Fruit fly (Drosophila melanogaster): Measurements from ENCODE around the gene CG31688.

Gene CG31688

dm6 chr2L:20494423-20495052, 68.5 kb downstream of the CG31688 start, which contains the start of gene CG34007 (continued):
- TF ChIP-seq gsb (GFP tag; IDR thresholded peaks at IDR 0.05) (no peak), CG17802 (tag; optimal IDR thresholded peaks at IDR 0.05) (no peak), run (tag; optimal IDR thresholded peaks at IDR 0.05) (peak; percentile 73), Aef1 (GFP tag; IDR thresholded peaks at IDR 0.05) (peak; percentile 66), CG4730 (GFP tag; IDR thresholded peaks at IDR 0.05) (peak; percentile 38; the same call in 1 of the 2 replicates), Abd-B (GFP tag; optimal IDR thresholded peaks at IDR 0.05) (peak; percentile 74), gce (GFP tag; IDR thresholded peaks at IDR 0.05) (no peak), sr (GFP tag; IDR thresholded peaks at IDR 0.05) (no peak), CG5245 (GFP tag; optimal IDR thresholded peaks at IDR 0.05) (peak; percentile 41), CG17612 (GFP tag; IDR thresholded peaks at IDR 0.05) (no peak), Sry-δ (GFP tag; optimal IDR thresholded peaks at IDR 0.05) (no peak), ci (GFP tag; IDR thresholded peaks at IDR 0.05) (peak; percentile 48; the same call in 1 of the 3 replicates), hth (optimal IDR thresholded peaks at IDR 0.05) (no peak), Jarid2 (GFP tag; optimal IDR thresholded peaks at IDR 0.05) (peak; percentile 42), esg (GFP tag; conservative IDR thresholded peaks at IDR 0.05) (peak; percentile 66), Doc2 (GFP tag; IDR thresholded peaks at IDR 0.05) (no peak), CG12219 (GFP tag; optimal IDR thresholded peaks at IDR 0.05) (peak; percentile 36), CG4617 (GFP tag; optimal IDR thresholded peaks at IDR 0.05; ENCODE audit: borderline replicate concordance) (no peak), CG7372 (GFP tag; IDR thresholded peaks at IDR 0.05) (no peak), so (GFP tag; IDR thresholded peaks at IDR 0.05) (peak; percentile 62; the same call in 1 of the 3 replicates), ac (GFP tag; optimal IDR thresholded peaks at IDR 0.05) (peak; percentile 25), salm (tag; optimal IDR thresholded peaks at IDR 0.05) (peak; percentile 80), fd64A (GFP tag; optimal IDR thresholded peaks at IDR 0.05) (peak; percentile 35), mirr (GFP tag; optimal IDR thresholded peaks at IDR 0.05) (no peak), Atf-2 (GFP tag; optimal IDR thresholded peaks at IDR 0.05) (no peak), CG18262 (tag; optimal IDR thresholded peaks at IDR 0.05) (peak; percentile 96), pum (GFP tag; optimal IDR thresholded peaks at IDR 0.05) (no peak), CG6765 (GFP tag; optimal IDR thresholded peaks at IDR 0.05) (no peak), dan (GFP tag; IDR thresholded peaks at IDR 0.05) (no peak), Hmr (GFP tag; optimal IDR thresholded peaks at IDR 0.05) (peak; percentile 36), CG2712 (tag; optimal IDR thresholded peaks at IDR 0.05) (peak; percentile 96), CG6813 (GFP tag; optimal IDR thresholded peaks at IDR 0.05) (peak; percentile 66), fru (optimal IDR thresholded peaks at IDR 0.05) (no peak), odd (GFP tag; optimal IDR thresholded peaks at IDR 0.05) (peak; percentile 81), zf30C (GFP tag; optimal IDR thresholded peaks at IDR 0.05) (no peak), ham (GFP tag; IDR thresholded peaks at IDR 0.05) (no peak), hbn (GFP tag; IDR thresholded peaks at IDR 0.05; ENCODE audit: partially characterized antibody) (no peak), CG31441 (GFP tag; IDR thresholded peaks at IDR 0.05) (peak; percentile 94; the same call in 1 of the 2 replicates), CG2199 (GFP tag; IDR thresholded peaks at IDR 0.05) (peak; percentile 41; the same call in 1 of the 3 replicates), Sry-β (GFP tag; optimal IDR thresholded peaks at IDR 0.05) (peak; percentile 42), Eip74EF (GFP tag; optimal IDR thresholded peaks at IDR 0.05) (peak in 1 of 2 experiments; percentile 91), twi (tag; optimal IDR thresholded peaks at IDR 0.05) (peak; percentile 90), nom (GFP tag; optimal IDR thresholded peaks at IDR 0.05) (no peak), CG8290 (GFP tag; optimal IDR thresholded peaks at IDR 0.05) (peak; percentile 54), CG8290 (tag; optimal IDR thresholded peaks at IDR 0.05) (peak in 1 of 2 experiments; percentile 13), Six4 (GFP tag; optimal IDR thresholded peaks at IDR 0.05) (peak; percentile 64), Hr78 (GFP tag; optimal IDR thresholded peaks at IDR 0.05) (peak in 1 of 2 experiments; percentile 86), Usf (GFP tag; optimal IDR thresholded peaks at IDR 0.05) (peak; percentile 74), pan (optimal IDR thresholded peaks at IDR 0.05) (no peak), pan (GFP tag; optimal IDR thresholded peaks at IDR 0.05 in 1 of 2, IDR thresholded peaks at IDR 0.05 in 1 of 2) (peak in 1 of 2 experiments; percentile 72), crol (GFP tag; IDR thresholded peaks at IDR 0.05) (peak; percentile 64)
